Worm (Caenorhabditis elegans) whole organism, L2 larva: Measurements from ENCODE around the gene nhr-182.

Source experiments
- R02D3.7 ChIP-seq: fragments of 150-350 bp; optimal IDR thresholded peaks from 2 replicates; lab custom pipeline; 2014; ENCODE audit warnings: missing biosample characterization, missing genetic modification characterization
- ZK546.5 ChIP-seq: sonication (generic microtip); optimal IDR thresholded peaks from 2 replicates; lab custom pipeline; 2017; ENCODE audit warnings: missing biosample characterization, missing genetic modification characterization
- ama-1 ChIP-seq: fragments of 150-350 bp; optimal IDR thresholded peaks from 2 replicates; lab custom pipeline; 2018; ENCODE audit warnings: inconsistent platforms
- egl-27 ChIP-seq: sonication (generic microtip); optimal IDR thresholded peaks from 3 replicates; lab custom pipeline; 2017; ENCODE audit warnings: missing biosample characterization, missing genetic modification reagents, missing genetic modification characterization
- nhr-12 ChIP-seq: fragments of 150-350 bp; optimal IDR thresholded peaks from 2 replicates; lab custom pipeline; 2014; ENCODE audit warnings: missing biosample characterization, missing genetic modification characterization
- nhr-237 ChIP-seq: fragments of 150-350 bp; optimal IDR thresholded peaks from 2 replicates; lab custom pipeline; 2014; ENCODE audit warnings: missing biosample characterization, missing genetic modification characterization
- snpc-4 ChIP-seq: fragments of 150-350 bp; optimal IDR thresholded peaks from 2 replicates; lab custom pipeline; 2014; ENCODE audit warnings: missing biosample characterization, missing genetic modification characterization
- ztf-11 ChIP-seq: sonication (generic microtip); optimal IDR thresholded peaks from 2 replicates; lab custom pipeline; 2017; ENCODE audit warnings: missing biosample characterization, missing genetic modification characterization
- ztf-4 ChIP-seq: fragments of 150-350 bp; optimal IDR thresholded peaks from 2 replicates; lab custom pipeline; 2014; ENCODE audit warnings: missing biosample characterization, missing genetic modification characterization

- TF ChIP-seq ztf-4, result no peak
- no peak for TF ChIP-seq ztf-11 (tag; lab: Kevin White, UChicago)
- TF ChIP-seq egl-27 (tag; lab: Kevin White, UChicago), result no peak
- TF ChIP-seq R02D3.7 (tag; lab: Kevin White, UChicago), result no peak
- no peak for TF ChIP-seq nhr-12 (tag; lab: Kevin White, UChicago)
- no peak for TF ChIP-seq nhr-237
- TF ChIP-seq snpc-4 (tag; lab: Kevin White, UChicago), result no peak
- no peak for TF ChIP-seq ZK546.5
- TF ChIP-seq ama-1 (lab: Kevin White, UChicago), result no peak
These were observed 17.5 kb upstream of the nhr-182 start for ce11 chrV:2277260-2277659.
